Worm (Caenorhabditis elegans) whole organism, young adult: ENCODE results near the gene ZK550.6.

ENCODE experiments used
- T07F8.4 ChIP-seq: sonication (generic microtip); optimal IDR thresholded peaks from 2 replicates; lab custom pipeline; 2016; ENCODE audit warnings: mild to moderate bottlenecking, missing genetic modification characterization, moderate library complexity, missing compliant biosample characterization
- ZK185.1 ChIP-seq: sonication (generic microtip); optimal IDR thresholded peaks from 2 replicates; lab custom pipeline; 2016; ENCODE audit warnings: mild to moderate bottlenecking, missing genetic modification characterization, missing compliant biosample characterization; ENCODE audit not compliant: poor library complexity, severe bottlenecking
- ama-1 ChIP-seq, 3 experiments: fragments of 150-350 bp in 1 of 3; sonication (generic microtip) in 2 of 3; optimal IDR thresholded peaks; 2 replicates each; lab custom pipeline; 2014 to 2018; ENCODE audit warnings: missing biosample characterization in 2 of 3, missing genetic modification characterization in 2 of 3, missing genetic modification reagents in 2 of 3
- aptf-3 ChIP-seq: fragments of 200-800 bp; sonication (Bioruptor generic); IDR thresholded peaks from 2 replicates; pipeline ENCODE4 v1.3.6; 2022; ENCODE audit warnings: missing genetic modification characterization, missing compliant biosample characterization
- cebp-1 ChIP-seq, 2 experiments: fragments of 200-800 bp in 1 of 2; sonication (Bioruptor generic) in 1 of 2; sonication (generic microtip) in 1 of 2; IDR thresholded peaks in 1 of 2; optimal IDR thresholded peaks in 1 of 2; 2 replicates each; pipeline versions ENCODE4 v1.3.6 to Lab custom; 2017 to 2022; ENCODE audit warnings: missing compliant biosample characterization in 2 of 2, missing genetic modification characterization in 2 of 2, mild to moderate bottlenecking in 1 of 2, missing genetic modification reagents in 1 of 2, moderate library complexity in 1 of 2
- ceh-27 ChIP-seq: fragments of 200-800 bp; sonication (Bioruptor generic); optimal IDR thresholded peaks from 2 replicates; lab custom pipeline; 2018; ENCODE audit warnings: mild to moderate bottlenecking, missing genetic modification characterization, moderate library complexity, missing compliant biosample characterization
- dpl-1 ChIP-seq: fragments of 150-350 bp; optimal IDR thresholded peaks from 2 replicates; lab custom pipeline; 2014; ENCODE audit warnings: missing biosample characterization, missing genetic modification reagents, missing genetic modification characterization
- hlh-26 ChIP-seq: fragments of 200-800 bp; sonication (Bioruptor generic); conservative IDR thresholded peaks from 2 replicates; pipeline ENCODE4 v1.3.6; 2022; ENCODE audit warnings: missing genetic modification reagents, missing genetic modification characterization, missing compliant biosample characterization
- hmg-1.2 ChIP-seq: fragments of 200-800 bp; sonication (Bioruptor generic); IDR thresholded peaks from 2 replicates; pipeline ENCODE4 v1.3.6; 2022; ENCODE audit warnings: missing genetic modification reagents, missing genetic modification characterization, missing compliant biosample characterization
- lin-35 ChIP-seq, 3 experiments: fragments of 150-350 bp in 2 of 3; sonication (generic microtip) in 1 of 3; optimal IDR thresholded peaks; 2 replicates each; lab custom pipeline; 2014 to 2018; ENCODE audit warnings: missing biosample characterization in 3 of 3, missing genetic modification characterization in 3 of 3, missing genetic modification reagents in 3 of 3
- snpc-4 ChIP-seq, 5 experiments: fragments of 150-350 bp in 1 of 5; sonication (generic microtip) in 4 of 5; optimal IDR thresholded peaks; 2 replicates each; lab custom pipeline; 2014 to 2018; ENCODE audit warnings: missing genetic modification characterization in 5 of 5, missing biosample characterization in 3 of 5, antibody characterized with exemption in 2 of 5, mild to moderate bottlenecking in 2 of 5, missing compliant biosample characterization in 2 of 5, missing genotype in 2 of 5, moderate library complexity in 2 of 5, missing genetic modification reagents in 1 of 5
- xnd-1 ChIP-seq: sonication (generic microtip); optimal IDR thresholded peaks from 2 replicates; lab custom pipeline; 2016; ENCODE audit warnings: missing genotype, missing genetic modification reagents, missing genetic modification characterization, missing compliant biosample characterization

DNA sequence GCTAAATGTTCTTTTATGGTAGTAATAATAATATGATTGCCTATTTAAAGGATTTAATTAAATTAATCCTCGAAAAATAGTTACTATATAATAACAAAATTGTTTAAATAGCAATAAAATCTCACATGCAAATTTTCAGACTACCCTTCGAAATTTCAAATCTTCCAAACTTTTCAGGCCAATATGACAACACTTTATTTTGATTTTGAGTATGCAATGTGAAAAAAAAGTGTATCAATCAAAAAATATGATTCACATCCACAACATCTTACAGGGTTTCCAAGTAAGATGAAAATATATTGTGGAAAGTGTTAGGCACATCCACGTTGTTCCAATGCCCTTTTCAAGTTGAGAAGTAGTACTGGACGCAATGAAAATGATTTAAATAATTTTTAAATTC lies 49.6 kb upstream of the ZK550.6 start, which contains the start of gene snf-9:
- TF ChIP-seq xnd-1 (tag; lab: Kevin White, UChicago) (no peak), hmg-1.2 (GFP tag; lab: Robert Waterston, UW) (no peak), ceh-27 (no peak), cebp-1 (GFP tag; IDR thresholded peaks at IDR 0.05; lab: Robert Waterston, UW) (no peak), cebp-1 (tag; optimal IDR thresholded peaks at IDR 0.05; lab: Kevin White, UChicago) (no peak), snpc-4 (GFP tag; optimal IDR thresholded peaks at IDR 0.05; lab: Kevin White, UChicago) (no peak), snpc-4 (tag; optimal IDR thresholded peaks at IDR 0.05; lab: Kevin White, UChicago) (no peak), dpl-1 (no peak), hlh-26 (GFP tag; lab: Robert Waterston, UW) (no peak), lin-35 (GFP tag; optimal IDR thresholded peaks at IDR 0.05; lab: Kevin White, UChicago) (no peak), ZK185.1 (tag; lab: Kevin White, UChicago) (no peak), aptf-3 (no peak), T07F8.4 (no peak), ama-1 (optimal IDR thresholded peaks at IDR 0.05; lab: Kevin White, UChicago) (no peak), ama-1 (GFP tag; optimal IDR thresholded peaks at IDR 0.05; lab: Kevin White, UChicago) (no peak)
